Fruit fly (Drosophila melanogaster) whole organism, embryonic: ENCODE measurements around the gene CG1801.

ENCODE experiments used
- Bgb ChIP-seq: fragments of 200-800 bp; sonication (Bioruptor generic); IDR thresholded peaks from 2 replicates; pipeline ENCODE4 v1.3.6; 2022; ENCODE audit warnings: missing biosample characterization, missing genetic modification characterization; ENCODE audit not compliant: partially characterized antibody
- CG10462 ChIP-seq: fragments of 200-800 bp; sonication (Bioruptor generic); optimal IDR thresholded peaks from 2 replicates; lab custom pipeline; 2016; ENCODE audit warnings: missing biosample characterization, missing genetic modification characterization
- CG10565 ChIP-seq: fragments of 200-800 bp; sonication (Bioruptor generic); optimal IDR thresholded peaks from 3 replicates; lab custom pipeline; 2016; ENCODE audit warnings: missing biosample characterization, mild to moderate bottlenecking, missing genetic modification characterization
- CG11560 ChIP-seq: fragments of 200-800 bp; sonication (Bioruptor generic); IDR thresholded peaks from 3 replicates; pipeline ENCODE4 v1.3.6; 2022; ENCODE audit warnings: missing biosample characterization, missing genetic modification characterization
- CG11696 ChIP-seq: fragments of 200-800 bp; sonication (Bioruptor generic); IDR thresholded peaks from 2 replicates; pipeline ENCODE4 v1.3.6; 2022; ENCODE audit warnings: missing biosample characterization, missing genetic modification characterization
- CG12104 ChIP-seq: fragments of 200-800 bp; sonication (Bioruptor generic); optimal IDR thresholded peaks from 3 replicates; lab custom pipeline; 2016; ENCODE audit warnings: missing biosample characterization, missing genetic modification characterization
- CG12219 ChIP-seq: fragments of 200-800 bp; sonication (Bioruptor generic); optimal IDR thresholded peaks from 3 replicates; lab custom pipeline; 2018; ENCODE audit warnings: missing biosample characterization, mild to moderate bottlenecking, missing genetic modification characterization
- CG12236 ChIP-seq: fragments of 200-800 bp; sonication (Bioruptor generic); optimal IDR thresholded peaks from 2 replicates; lab custom pipeline; 2016; ENCODE audit warnings: missing biosample characterization, missing genetic modification characterization
- CG12391 ChIP-seq: fragments of 200-800 bp; sonication (Bioruptor generic); optimal IDR thresholded peaks from 3 replicates; lab custom pipeline; 2018; ENCODE audit warnings: missing biosample characterization, mild to moderate bottlenecking, missing genetic modification characterization, moderate library complexity
- CG13123 ChIP-seq: fragments of 200-800 bp; sonication (Bioruptor generic); optimal IDR thresholded peaks from 2 replicates; lab custom pipeline; 2016; ENCODE audit warnings: missing biosample characterization, missing genetic modification characterization
- CG14050 ChIP-seq: fragments of 200-800 bp; sonication (Bioruptor generic); IDR thresholded peaks from 3 replicates; pipeline ENCODE4 v1.3.6; 2022; ENCODE audit warnings: missing biosample characterization, missing genetic modification characterization
- CG14441 ChIP-seq: fragments of 200-800 bp; sonication (Bioruptor generic); IDR thresholded peaks from 2 replicates; pipeline ENCODE4 v1.3.6; 2022; ENCODE audit warnings: missing biosample characterization, missing genetic modification characterization
- CG15011 ChIP-seq: fragments of 200-800 bp; sonication (Bioruptor generic); optimal IDR thresholded peaks from 3 replicates; lab custom pipeline; 2018; ENCODE audit warnings: missing biosample characterization, mild to moderate bottlenecking, missing genetic modification characterization
- CG15479 ChIP-seq: fragments of 200-800 bp; sonication (Bioruptor generic); optimal IDR thresholded peaks from 3 replicates; lab custom pipeline; 2019; ENCODE audit warnings: missing biosample characterization, mild to moderate bottlenecking, missing genetic modification characterization, moderate library complexity
- CG15601 ChIP-seq: fragments of 200-800 bp; sonication (Bioruptor generic); optimal IDR thresholded peaks from 3 replicates; lab custom pipeline; 2019; ENCODE audit warnings: missing biosample characterization, mild to moderate bottlenecking, missing genetic modification characterization, moderate library complexity
- CG1602 ChIP-seq: fragments of 200-800 bp; sonication (Bioruptor generic); optimal IDR thresholded peaks from 3 replicates; lab custom pipeline; 2016; ENCODE audit warnings: missing biosample characterization, missing genetic modification characterization
- CG16813 ChIP-seq: fragments of 200-800 bp; sonication (Bioruptor generic); IDR thresholded peaks from 3 replicates; pipeline ENCODE4 v1.3.6; 2022; ENCODE audit warnings: missing biosample characterization, missing genetic modification characterization; ENCODE audit not compliant: partially characterized antibody
- CG2202 ChIP-seq: fragments of 200-800 bp; sonication (Bioruptor generic); optimal IDR thresholded peaks from 2 replicates; lab custom pipeline; 2018; ENCODE audit warnings: missing biosample characterization, mild to moderate bottlenecking, missing genetic modification characterization
- CG30020 ChIP-seq: fragments of 200-800 bp; optimal IDR thresholded peaks from 2 replicates; lab custom pipeline; 2019; ENCODE audit warnings: missing biosample characterization, mild to moderate bottlenecking, missing genetic modification characterization, moderate library complexity
- CG7839 ChIP-seq: fragments of 200-800 bp; sonication (Bioruptor generic); optimal IDR thresholded peaks from 3 replicates; lab custom pipeline; 2018; ENCODE audit warnings: missing biosample characterization, mild to moderate bottlenecking, missing genetic modification characterization, moderate library complexity
- CG9727 ChIP-seq: fragments of 200-800 bp; sonication (Bioruptor generic); optimal IDR thresholded peaks from 3 replicates; lab custom pipeline; 2017; ENCODE audit warnings: missing biosample characterization, mild to moderate bottlenecking, missing genetic modification characterization
- Dek ChIP-seq: fragments of 200-800 bp; sonication (Bioruptor generic); optimal IDR thresholded peaks from 3 replicates; lab custom pipeline; 2019; ENCODE audit warnings: missing biosample characterization, mild to moderate bottlenecking, missing genetic modification characterization, moderate library complexity
- Dfd ChIP-seq, 2 experiments: fragments of >200 bp; optimal IDR thresholded peaks; 2 replicates each; lab custom pipeline; 2017; ENCODE audit warnings: missing biosample characterization in 2 of 2, missing genetic modification characterization in 2 of 2
- Kr ChIP-seq: fragments of 200-800 bp; sonication (Bioruptor generic); optimal IDR thresholded peaks from 2 replicates; lab custom pipeline; 2017; ENCODE audit warnings: missing biosample characterization, mild to moderate bottlenecking, missing genetic modification characterization
- Lim3 ChIP-seq: fragments of 200-800 bp; sonication (Bioruptor generic); IDR thresholded peaks from 2 replicates; pipeline ENCODE4 v1.3.6; 2022; ENCODE audit warnings: missing biosample characterization, missing genetic modification characterization
- MTF-1 ChIP-seq: fragments of 200-800 bp; sonication (Bioruptor generic); optimal IDR thresholded peaks from 2 replicates; lab custom pipeline; 2018; ENCODE audit warnings: missing biosample characterization, mild to moderate bottlenecking, missing genetic modification characterization, borderline replicate concordance
- NC2α ChIP-seq: fragments of 200-800 bp; sonication (Bioruptor generic); optimal IDR thresholded peaks from 2 replicates; lab custom pipeline; 2016; ENCODE audit warnings: missing biosample characterization, missing genetic modification characterization
- Ptx1 ChIP-seq: fragments of 200-800 bp; sonication (Bioruptor generic); IDR thresholded peaks from 2 replicates; pipeline ENCODE4 v1.3.6; 2022; ENCODE audit warnings: missing biosample characterization, missing genetic modification characterization
- Rx ChIP-seq: fragments of 200-800 bp; sonication (Bioruptor generic); IDR thresholded peaks from 2 replicates; pipeline ENCODE4 v1.3.6; 2022; ENCODE audit warnings: missing biosample characterization, missing genetic modification characterization
- Side ChIP-seq: fragments of 200-800 bp; sonication (Bioruptor generic); optimal IDR thresholded peaks from 2 replicates; lab custom pipeline; 2016; ENCODE audit warnings: missing biosample characterization, missing genetic modification characterization
- Sin3A ChIP-seq: fragments of >200 bp; optimal IDR thresholded peaks from 2 replicates; lab custom pipeline; 2018
- Xrp1 ChIP-seq: fragments of 200-800 bp; sonication (Bioruptor generic); IDR thresholded peaks from 2 replicates; pipeline ENCODE4 v1.3.6; 2022; ENCODE audit warnings: missing biosample characterization, missing genetic modification characterization
- ab ChIP-seq: fragments of 200-800 bp; sonication (Bioruptor generic); optimal IDR thresholded peaks from 2 replicates; lab custom pipeline; 2016; ENCODE audit warnings: missing biosample characterization, missing genetic modification characterization
- cato ChIP-seq: fragments of 200-800 bp; sonication (Bioruptor generic); optimal IDR thresholded peaks from 2 replicates; lab custom pipeline; 2016; ENCODE audit warnings: missing biosample characterization, missing genetic modification characterization, borderline replicate concordance
- crc ChIP-seq: fragments of 200-800 bp; sonication (Bioruptor generic); optimal IDR thresholded peaks from 2 replicates; lab custom pipeline; 2016; ENCODE audit warnings: missing biosample characterization, missing genetic modification characterization
- crp ChIP-seq, 2 experiments: fragments of 200-800 bp; sonication (Bioruptor generic); optimal IDR thresholded peaks; 2 replicates in 1 of 2; 3 replicates in 1 of 2; lab custom pipeline; 2017; ENCODE audit warnings: missing biosample characterization in 2 of 2, missing genetic modification characterization in 2 of 2, mild to moderate bottlenecking in 1 of 2, moderate library complexity in 1 of 2
- dpn ChIP-seq, 2 experiments: fragments of 200-800 bp; sonication (Bioruptor generic); optimal IDR thresholded peaks; 3 replicates each; lab custom pipeline; 2016; ENCODE audit warnings: missing biosample characterization in 2 of 2, missing genetic modification characterization in 2 of 2
- h ChIP-seq: fragments of >200 bp; optimal IDR thresholded peaks from 2 replicates; lab custom pipeline; 2017
- hkb ChIP-seq, 2 experiments: fragments of 200-800 bp in 1 of 2; fragments of >200 bp in 1 of 2; sonication (Bioruptor generic) in 1 of 2; IDR thresholded peaks in 1 of 2; optimal IDR thresholded peaks in 1 of 2; 2 replicates each; pipeline versions ENCODE4 v1.3.6 to Lab custom; 2017 to 2022; ENCODE audit warnings: missing biosample characterization in 1 of 2, missing genetic modification characterization in 1 of 2
- inv ChIP-seq: fragments of 200-800 bp; sonication (Bioruptor generic); IDR thresholded peaks from 2 replicates; pipeline ENCODE4 v1.3.6; 2022; ENCODE audit warnings: missing biosample characterization, missing genetic modification characterization; ENCODE audit not compliant: partially characterized antibody
- kni ChIP-seq: fragments of 200-800 bp; sonication (Bioruptor generic); optimal IDR thresholded peaks from 3 replicates; lab custom pipeline; 2017; ENCODE audit warnings: mild to moderate bottlenecking, missing biosample characterization, missing genetic modification reagents, missing genetic modification characterization
- knrl ChIP-seq: fragments of 200-800 bp; sonication (Bioruptor generic); IDR thresholded peaks from 3 replicates; pipeline ENCODE4 v1.3.6; 2022; ENCODE audit warnings: missing biosample characterization, missing genetic modification characterization; ENCODE audit not compliant: partially characterized antibody
- otp ChIP-seq: fragments of 200-800 bp; sonication (Bioruptor generic); IDR thresholded peaks from 3 replicates; pipeline ENCODE4, ENCODE4 v1.3.6; 2022; ENCODE audit warnings: missing biosample characterization, missing genetic modification characterization
- p53 ChIP-seq: fragments of 200-800 bp; sonication (Bioruptor generic); optimal IDR thresholded peaks from 2 replicates; lab custom pipeline; 2016; ENCODE audit warnings: missing biosample characterization, missing genetic modification characterization
- pita ChIP-seq: fragments of 200-800 bp; sonication (Bioruptor generic); optimal IDR thresholded peaks from 2 replicates; lab custom pipeline; 2017; ENCODE audit warnings: missing biosample characterization, mild to moderate bottlenecking, missing genetic modification characterization
- sens ChIP-seq: fragments of 200-800 bp; sonication (Bioruptor generic); peaks from one replicate; lab custom pipeline; 2016; ENCODE audit warnings: missing biosample characterization, missing genetic modification characterization
- sima ChIP-seq: fragments of 200-800 bp; sonication (Bioruptor generic); optimal IDR thresholded peaks from 2 replicates; lab custom pipeline; 2016; ENCODE audit warnings: missing biosample characterization, missing genetic modification characterization
- sr ChIP-seq: fragments of 200-800 bp; sonication (Bioruptor generic); IDR thresholded peaks from 3 replicates; pipeline ENCODE4 v1.3.6; 2022; ENCODE audit warnings: missing biosample characterization, missing genetic modification characterization
- stwl ChIP-seq: fragments of 200-800 bp; sonication (Bioruptor generic); optimal IDR thresholded peaks from 3 replicates; lab custom pipeline; 2018; ENCODE audit warnings: missing biosample characterization, mild to moderate bottlenecking, missing genetic modification characterization, moderate library complexity
- zen ChIP-seq: fragments of 200-800 bp; sonication (Bioruptor generic); optimal IDR thresholded peaks from 3 replicates; lab custom pipeline; 2018; ENCODE audit warnings: missing biosample characterization, mild to moderate bottlenecking, missing genetic modification characterization, moderate library complexity

CG1801 gene

dm6 chrX:21349800-21350309 lies 32.5 kb upstream of the CG1801 start, which contains the start of the genes peng and sol (continued):
- 0 out of 3 replicates have a peak, but pooled peaks have one; percentile 43 for TF ChIP-seq CG11560 (tag; lab: Robert Waterston, UW)
- peak; percentile 96 for TF ChIP-seq sens (GFP tag; lab: Kevin White, UChicago)
- peak; percentile 63 for TF ChIP-seq hkb (optimal IDR thresholded peaks at IDR 0.05; lab: Kevin White, UChicago)
- no peak; the same call in 1 of the 2 replicates for TF ChIP-seq hkb (GFP tag; IDR thresholded peaks at IDR 0.05; lab: Robert Waterston, UW)
- peak; percentile 66 for TF ChIP-seq Dek (tag; lab: Kevin White, UChicago)
- no peak for TF ChIP-seq Kr (GFP tag; lab: Kevin White, UChicago)
- TF ChIP-seq Xrp1 (GFP tag; lab: Robert Waterston, UW) = peak; percentile 56
- peak; percentile 45 for TF ChIP-seq crc (GFP tag; lab: Kevin White, UChicago)
- TF ChIP-seq inv = no peak
- peak; percentile 86 for TF ChIP-seq stwl (tag; lab: Kevin White, UChicago)
- TF ChIP-seq CG2202 (tag; lab: Kevin White, UChicago) = peak; percentile 34
- no peak for TF ChIP-seq Dfd (GFP tag; optimal IDR thresholded peaks at IDR 0.05; lab: Kevin White, UChicago)
- no peak for TF ChIP-seq MTF-1 (GFP tag; lab: Kevin White, UChicago)
- TF ChIP-seq Rx (GFP tag; lab: Robert Waterston, UW) = peak; percentile 22; the same call in 1 of the 2 replicates
- no peak for TF ChIP-seq sima (GFP tag; lab: Kevin White, UChicago)
- peak; percentile 73 for TF ChIP-seq CG14441 (GFP tag; lab: Robert Waterston, UW)
- peak; percentile 40 for TF ChIP-seq zen (tag; lab: Kevin White, UChicago)
- peak; percentile 84 for TF ChIP-seq CG12391 (tag; lab: Kevin White, UChicago)
- TF ChIP-seq ab (GFP tag; lab: Kevin White, UChicago) = peak; percentile 15
- TF ChIP-seq CG12104 (GFP tag; lab: Kevin White, UChicago) = peak; percentile 73
- no peak for TF ChIP-seq h (lab: Kevin White, UChicago)
- TF ChIP-seq sr (GFP tag; lab: Robert Waterston, UW) = no peak
- TF ChIP-seq CG1602 (GFP tag; lab: Kevin White, UChicago) = peak; percentile 77
- no peak for TF ChIP-seq Lim3
- TF ChIP-seq p53 = no peak
- TF ChIP-seq dpn (GFP tag; optimal IDR thresholded peaks at IDR 0.05; lab: Kevin White, UChicago) = peak; percentile 69 to 81
- peak; percentile 56 for TF ChIP-seq CG30020 (tag; lab: Kevin White, UChicago)
- TF ChIP-seq CG12219 (GFP tag; lab: Kevin White, UChicago) = no peak
- TF ChIP-seq CG15479 (GFP tag; lab: Kevin White, UChicago) = no peak
- TF ChIP-seq CG10565 (GFP tag; lab: Kevin White, UChicago) = no peak
- no peak for TF ChIP-seq otp
- TF ChIP-seq knrl = no peak
- TF ChIP-seq Ptx1 = peak; percentile 78
- TF ChIP-seq NC2α = no peak
- TF ChIP-seq CG15011 (GFP tag; lab: Kevin White, UChicago) = no peak
- no peak for TF ChIP-seq CG11696 (GFP tag; lab: Robert Waterston, UW)
- no peak for TF ChIP-seq CG16813 (GFP tag; lab: Robert Waterston, UW)
- TF ChIP-seq CG7839 (tag; lab: Kevin White, UChicago) = peak; percentile 76
- TF ChIP-seq CG10462 (GFP tag; lab: Kevin White, UChicago) = peak; percentile 79
- TF ChIP-seq CG14050 (GFP tag; lab: Robert Waterston, UW) = peak; percentile 59; the same call in 2 of the 3 replicates
- TF ChIP-seq crp (GFP tag; optimal IDR thresholded peaks at IDR 0.05; lab: Kevin White, UChicago) = peak in 1 of 2 experiments; percentile 29
- peak; percentile 64 for TF ChIP-seq Sin3A (lab: Kevin White, UChicago)
- TF ChIP-seq kni (GFP tag; lab: Kevin White, UChicago) = no peak
- no peak for TF ChIP-seq Bgb (GFP tag; lab: Robert Waterston, UW)
- no peak for TF ChIP-seq pita (GFP tag; lab: Kevin White, UChicago)
- peak; percentile 53 for TF ChIP-seq CG13123
- peak; percentile 19 for TF ChIP-seq CG12236 (GFP tag; lab: Kevin White, UChicago)
- TF ChIP-seq Side (GFP tag; lab: Kevin White, UChicago) = peak; percentile 74
- peak; percentile 59 for TF ChIP-seq cato (GFP tag; lab: Kevin White, UChicago)
- peak; percentile 65 for TF ChIP-seq CG15601 (tag; lab: Kevin White, UChicago)
- TF ChIP-seq CG9727 (GFP tag; lab: Kevin White, UChicago) = peak; percentile 84
